Worm (Caenorhabditis elegans) whole organism, L3 larva: ENCODE measurements around the gene R10D12.1.

Source experiments
- ZK546.5 ChIP-seq: sonication (generic microtip); optimal IDR thresholded peaks from 2 replicates; lab custom pipeline; 2017; ENCODE audit warnings: missing biosample characterization, missing genetic modification characterization
- aly-2 ChIP-seq: fragments of 150-350 bp; optimal IDR thresholded peaks from 2 replicates; lab custom pipeline; 2014; ENCODE audit warnings: missing biosample characterization, missing genetic modification characterization
- ama-1 ChIP-seq: fragments of 150-350 bp; optimal IDR thresholded peaks from 2 replicates; lab custom pipeline; 2018
- ceh-28 ChIP-seq: fragments of 150-350 bp; optimal IDR thresholded peaks from 2 replicates; lab custom pipeline; 2014; ENCODE audit warnings: missing biosample characterization, missing genetic modification reagents, missing genetic modification characterization
- ceh-9 ChIP-seq: sonication (generic microtip); optimal IDR thresholded peaks from 2 replicates; lab custom pipeline; 2018; ENCODE audit warnings: missing biosample characterization, missing genetic modification characterization
- daf-12 ChIP-seq: fragments of 150-350 bp; optimal IDR thresholded peaks from 2 replicates; lab custom pipeline; 2014; ENCODE audit warnings: missing biosample characterization, missing genetic modification reagents, missing genetic modification characterization
- egl-27 ChIP-seq: sonication (generic microtip); optimal IDR thresholded peaks from 4 replicates; lab custom pipeline; 2017; ENCODE audit warnings: missing biosample characterization, missing genetic modification reagents, missing genetic modification characterization
- egl-5 ChIP-seq: fragments of 150-350 bp; optimal IDR thresholded peaks from 2 replicates; lab custom pipeline; 2017; ENCODE audit warnings: missing biosample characterization, missing genetic modification reagents, missing genetic modification characterization, inconsistent platforms
- elt-1 ChIP-seq: fragments of 150-350 bp; optimal IDR thresholded peaks from 2 replicates; lab custom pipeline; 2014; ENCODE audit warnings: missing biosample characterization, missing genetic modification characterization
- elt-2 ChIP-seq: sonication (generic microtip); optimal IDR thresholded peaks from 2 replicates; lab custom pipeline; 2016; ENCODE audit warnings: missing genetic modification reagents, mild to moderate bottlenecking, missing genetic modification characterization, missing compliant biosample characterization
- fos-1 ChIP-seq: fragments of 150-350 bp; optimal IDR thresholded peaks from 2 replicates; lab custom pipeline; 2014; ENCODE audit warnings: missing biosample characterization, missing genetic modification characterization
- hmg-11 ChIP-seq: sonication (generic microtip); optimal IDR thresholded peaks from 2 replicates; lab custom pipeline; 2016; ENCODE audit warnings: missing genetic modification characterization, missing compliant biosample characterization
- jun-1 ChIP-seq: fragments of 150-350 bp; optimal IDR thresholded peaks from 2 replicates; lab custom pipeline; 2014; ENCODE audit warnings: missing biosample characterization, missing genetic modification reagents, missing genetic modification characterization
- lin-15B ChIP-seq: fragments of 150-350 bp; optimal IDR thresholded peaks from 2 replicates; lab custom pipeline; 2014; ENCODE audit warnings: missing biosample characterization, missing genetic modification characterization
- lin-39 ChIP-seq: fragments of 150-350 bp; optimal IDR thresholded peaks from 2 replicates; lab custom pipeline; 2018; ENCODE audit warnings: missing biosample characterization, missing genetic modification reagents, missing genetic modification characterization
- lsy-12 ChIP-seq: sonication (generic microtip); optimal IDR thresholded peaks from 2 replicates; lab custom pipeline; 2016; ENCODE audit warnings: mild to moderate bottlenecking, missing genetic modification characterization, missing compliant biosample characterization
- mdl-1 ChIP-seq: fragments of 150-350 bp; optimal IDR thresholded peaks from 2 replicates; lab custom pipeline; 2014; ENCODE audit warnings: missing biosample characterization, missing genetic modification characterization
- mml-1 ChIP-seq: fragments of 150-350 bp; sonication (generic microtip); optimal IDR thresholded peaks from 3 replicates; lab custom pipeline; 2014; ENCODE audit warnings: missing biosample characterization, missing genetic modification characterization
- nfya-1 ChIP-seq: sonication (generic microtip); optimal IDR thresholded peaks from 2 replicates; lab custom pipeline; 2017; ENCODE audit warnings: missing genetic modification characterization, mild to moderate bottlenecking, missing compliant biosample characterization, antibody characterized with exemption, moderate library complexity; ENCODE audit not compliant: insufficient read depth
- nhr-11 ChIP-seq: fragments of 150-350 bp; optimal IDR thresholded peaks from 2 replicates; lab custom pipeline; 2014; ENCODE audit warnings: missing biosample characterization, missing genetic modification characterization
- nhr-12 ChIP-seq: fragments of 150-350 bp; optimal IDR thresholded peaks from 2 replicates; lab custom pipeline; 2014; ENCODE audit warnings: missing biosample characterization, missing genetic modification characterization
- nhr-25 ChIP-seq: sonication (generic microtip); optimal IDR thresholded peaks from 2 replicates; lab custom pipeline; 2017; ENCODE audit warnings: missing biosample characterization, missing genetic modification characterization
- nhr-28 ChIP-seq: fragments of 150-350 bp; optimal IDR thresholded peaks from 2 replicates; lab custom pipeline; 2014; ENCODE audit warnings: missing biosample characterization, missing genetic modification characterization
- nhr-43 ChIP-seq: sonication (generic microtip); optimal IDR thresholded peaks from 2 replicates; lab custom pipeline; 2016; ENCODE audit warnings: mild to moderate bottlenecking, missing genetic modification characterization, missing compliant biosample characterization; ENCODE audit not compliant: poor library complexity, severe bottlenecking
- nhr-76 ChIP-seq: fragments of 150-350 bp; sonication (generic microtip); optimal IDR thresholded peaks from 5 replicates; lab custom pipeline; 2014; ENCODE audit warnings: missing biosample characterization, missing genetic modification characterization
- nhr-77 ChIP-seq: fragments of 150-350 bp; optimal IDR thresholded peaks from 2 replicates; lab custom pipeline; 2014; ENCODE audit warnings: missing biosample characterization, missing genetic modification characterization
- pha-4 ChIP-seq: fragments of 150-350 bp; optimal IDR thresholded peaks from 2 replicates; lab custom pipeline; 2014; ENCODE audit warnings: missing biosample characterization, missing genetic modification reagents, missing genetic modification characterization
- pqm-1 ChIP-seq: fragments of 150-350 bp; optimal IDR thresholded peaks from 2 replicates; lab custom pipeline; 2017; ENCODE audit warnings: missing biosample characterization, missing genetic modification characterization, inconsistent platforms
- sea-2 ChIP-seq: fragments of 150-350 bp; sonication (generic microtip); optimal IDR thresholded peaks from 4 replicates; lab custom pipeline; 2014; ENCODE audit warnings: missing biosample characterization, missing genetic modification reagents, missing genetic modification characterization
- tbx-2 ChIP-seq: sonication (generic microtip); optimal IDR thresholded peaks from 2 replicates; lab custom pipeline; 2016; ENCODE audit warnings: mild to moderate bottlenecking, missing genetic modification characterization, missing compliant biosample characterization
- unc-39 ChIP-seq: sonication (generic microtip); optimal IDR thresholded peaks from 4 replicates; lab custom pipeline; 2017; ENCODE audit warnings: missing biosample characterization, missing genetic modification characterization
- unc-62 ChIP-seq: fragments of 150-350 bp; sonication (generic microtip); optimal IDR thresholded peaks from 4 replicates; lab custom pipeline; 2014; ENCODE audit warnings: missing biosample characterization, missing genetic modification reagents, missing genetic modification characterization
- zag-1 ChIP-seq: fragments of 150-350 bp; optimal IDR thresholded peaks from 2 replicates; lab custom pipeline; 2014; ENCODE audit warnings: missing biosample characterization, missing genetic modification characterization
- ztf-11 ChIP-seq: fragments of 150-350 bp; optimal IDR thresholded peaks from 2 replicates; lab custom pipeline; 2014; ENCODE audit warnings: missing biosample characterization, missing genetic modification characterization
- ztf-4 ChIP-seq: fragments of 150-350 bp; optimal IDR thresholded peaks from 2 replicates; lab custom pipeline; 2014; ENCODE audit warnings: missing biosample characterization, missing genetic modification characterization

The R10D12.1 gene

DNA sequence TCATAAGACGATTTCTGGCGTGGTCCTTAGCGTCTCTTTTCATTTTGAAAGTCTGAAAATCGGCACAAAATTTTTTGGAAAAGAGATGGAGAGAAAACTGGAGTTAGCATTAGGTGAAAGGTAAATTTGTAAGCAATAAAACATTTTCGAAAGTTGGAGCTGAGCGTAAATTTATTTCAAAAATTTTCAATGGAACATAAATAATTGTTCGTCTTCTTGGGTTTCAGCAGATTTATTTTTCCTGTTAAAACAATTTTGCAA is 25.6 kb downstream of the R10D12.1 start, which contains the start of gene C06B3.6:
TSS of gene C06B3.6 (minus strand) at position 52 of the 261 bp plus-strand sequence.
- no peak for TF ChIP-seq jun-1 (tag; lab: Kevin White, UChicago)
- no peak for TF ChIP-seq ama-1 (lab: Kevin White, UChicago)
- no peak for TF ChIP-seq elt-2 (tag; lab: Kevin White, UChicago)
- TF ChIP-seq lin-15B (tag; lab: Kevin White, UChicago): no peak
- no peak for TF ChIP-seq fos-1 (tag; lab: Kevin White, UChicago)
- TF ChIP-seq ztf-11 (tag; lab: Kevin White, UChicago): no peak
- TF ChIP-seq daf-12 (tag; lab: Kevin White, UChicago): no peak
- no peak for TF ChIP-seq nhr-28
- no peak for TF ChIP-seq mdl-1 (tag; lab: Kevin White, UChicago)
- no peak for TF ChIP-seq lsy-12 (tag; lab: Kevin White, UChicago)
- TF ChIP-seq unc-62 (GFP tag; lab: Kevin White, UChicago): no peak
- no peak for TF ChIP-seq egl-27 (tag; lab: Kevin White, UChicago)
- no peak for TF ChIP-seq mml-1 (tag; lab: Kevin White, UChicago)
- no peak for TF ChIP-seq hmg-11 (tag; lab: Kevin White, UChicago)
- TF ChIP-seq ceh-28 (tag; lab: Kevin White, UChicago): no peak
- no peak for TF ChIP-seq tbx-2 (tag; lab: Kevin White, UChicago)
- no peak for TF ChIP-seq pqm-1 (tag; lab: Kevin White, UChicago)
- no peak for TF ChIP-seq aly-2 (tag; lab: Kevin White, UChicago)

- peak; percentile 65 for TF ChIP-seq nhr-43 (tag; lab: Kevin White, UChicago)
- no peak for TF ChIP-seq ceh-9 (tag; lab: Kevin White, UChicago)
- TF ChIP-seq nfya-1: peak; percentile 12
- TF ChIP-seq ama-1 (lab: Kevin White, UChicago): peak; percentile 87
- peak; percentile 24 for TF ChIP-seq ztf-4 (tag; lab: Kevin White, UChicago)
- TF ChIP-seq, all 47 proteins: peak for 4
Observed at ce11 chrV:13908120-13908915, 26.1 kb downstream of the R10D12.1 start.

DNA sequence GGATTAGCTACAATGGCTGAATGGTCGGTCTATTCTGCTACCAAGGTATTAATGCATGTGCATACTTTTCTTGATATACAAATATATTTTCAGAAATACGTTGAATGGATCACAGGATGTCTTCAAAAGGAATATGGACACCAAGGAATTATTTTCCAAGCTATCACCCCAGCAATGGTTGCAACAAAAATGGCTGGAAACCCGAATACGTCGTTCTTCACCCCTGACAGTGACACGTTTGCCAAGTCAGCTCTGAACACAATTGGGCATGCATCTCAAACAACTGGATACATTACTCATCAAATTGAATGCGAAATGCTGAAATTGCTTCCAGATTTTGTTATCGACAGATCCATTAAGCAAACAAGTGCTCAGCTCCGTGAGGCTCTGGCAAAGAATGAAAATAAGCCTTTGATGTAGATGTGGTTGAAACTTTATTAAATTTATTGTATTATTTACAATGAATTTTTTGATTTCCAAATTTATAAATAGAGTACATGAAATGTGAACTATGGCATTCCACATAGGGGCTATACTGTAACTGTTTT is 26.8 kb downstream of the R10D12.1 start:
- peak; percentile 72 for TF ChIP-seq jun-1 (tag; lab: Kevin White, UChicago)
- TF ChIP-seq lin-15B (tag; lab: Kevin White, UChicago): no peak
- peak; percentile 98 for TF ChIP-seq ama-1 (lab: Kevin White, UChicago)
- no peak for TF ChIP-seq nhr-11 (tag; lab: Kevin White, UChicago)
- peak; percentile 78 for TF ChIP-seq nhr-43 (tag; lab: Kevin White, UChicago)
- peak; percentile 3 for TF ChIP-seq pha-4 (tag; lab: Kevin White, UChicago)
- TF ChIP-seq elt-2 (tag; lab: Kevin White, UChicago): peak; percentile 42
- TF ChIP-seq lsy-12 (tag; lab: Kevin White, UChicago): peak; percentile 27
- TF ChIP-seq nhr-25 (tag; lab: Kevin White, UChicago): peak; percentile 0

DNA sequence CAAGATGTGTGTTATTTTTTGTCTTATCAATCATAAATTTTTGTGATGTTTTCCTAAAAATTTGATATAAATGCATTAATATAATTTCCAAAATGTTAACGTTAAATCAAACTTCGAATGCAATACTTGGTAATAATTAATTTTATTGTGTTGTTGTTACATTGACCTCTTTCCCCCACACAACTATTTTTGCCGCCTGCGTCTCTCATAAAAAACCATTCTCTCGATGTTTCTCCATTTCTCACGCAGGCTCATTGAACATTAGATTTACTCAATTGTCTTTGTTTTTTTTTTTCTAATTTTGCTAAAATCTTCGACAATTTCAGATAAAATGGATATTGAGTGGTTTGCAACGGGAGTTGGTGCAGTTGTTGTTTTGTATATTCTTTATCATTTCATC is 28.3 kb downstream of the R10D12.1 start, which contains the start of gene stdh-1:
TSS of gene stdh-1 (plus strand) at position 327 of the 400 bp plus-strand sequence.
- TF ChIP-seq nhr-28 (no peak), elt-2 (tag; lab: Kevin White, UChicago) (peak; percentile 48), egl-5 (tag; lab: Kevin White, UChicago) (peak; percentile 50), pha-4 (tag; lab: Kevin White, UChicago) (peak; percentile 22), nhr-77 (tag; lab: Kevin White, UChicago) (no peak), hmg-11 (tag; lab: Kevin White, UChicago) (peak; percentile 5), nfya-1 (peak; percentile 3)

DNA sequence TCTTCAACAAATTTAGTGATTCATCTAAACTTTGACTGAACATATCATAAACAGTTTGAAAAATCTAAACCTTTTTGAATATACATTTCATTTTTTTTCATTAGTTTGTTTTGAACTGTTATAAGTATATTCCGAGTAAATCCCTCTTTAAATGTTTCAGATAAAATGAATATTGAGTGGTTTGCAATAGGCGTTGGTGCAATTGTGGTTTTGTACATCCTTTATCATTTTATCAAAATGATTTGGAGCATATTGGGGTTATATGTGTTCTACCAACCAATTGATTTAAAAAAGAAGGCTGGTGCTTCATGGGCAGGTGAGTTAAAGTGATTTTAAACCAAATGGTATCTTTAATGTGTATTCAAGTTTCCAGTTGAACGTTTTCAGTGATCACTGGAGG is 30.0 kb downstream of the R10D12.1 start, which contains the start of gene stdh-3:
TSS of gene stdh-3 (plus strand) at position 166 of the 400 bp plus-strand sequence.
- no peak for TF ChIP-seq zag-1 (tag; lab: Kevin White, UChicago)
- no peak for TF ChIP-seq egl-27 (tag; lab: Kevin White, UChicago)
- no peak for TF ChIP-seq pqm-1 (tag; lab: Kevin White, UChicago)
- no peak for TF ChIP-seq lin-39 (tag; lab: Kevin White, UChicago)
- TF ChIP-seq unc-39: no peak
- TF ChIP-seq nhr-12 (tag; lab: Kevin White, UChicago): no peak
- TF ChIP-seq daf-12 (tag; lab: Kevin White, UChicago): no peak
- TF ChIP-seq elt-2 (tag; lab: Kevin White, UChicago): no peak
- no peak for TF ChIP-seq nhr-11 (tag; lab: Kevin White, UChicago)
- no peak for TF ChIP-seq ama-1 (lab: Kevin White, UChicago)
- TF ChIP-seq ceh-9 (tag; lab: Kevin White, UChicago): no peak
- no peak for TF ChIP-seq nhr-43 (tag; lab: Kevin White, UChicago)
- TF ChIP-seq sea-2: no peak
- TF ChIP-seq ztf-11 (tag; lab: Kevin White, UChicago): no peak
- TF ChIP-seq ZK546.5 (tag; lab: Kevin White, UChicago): no peak
- no peak for TF ChIP-seq nhr-76 (tag; lab: Kevin White, UChicago)
- TF ChIP-seq elt-1: no peak
- no peak for TF ChIP-seq mml-1 (tag; lab: Kevin White, UChicago)
